Worm (Caenorhabditis elegans) whole organism, L2 larva: ENCODE results near the gene mcu-1.

Source experiments
- R02D3.7 ChIP-seq: fragments of 150-350 bp; optimal IDR thresholded peaks from 2 replicates; lab custom pipeline; 2014; ENCODE audit warnings: missing biosample characterization, missing genetic modification characterization
- egl-27 ChIP-seq: sonication (generic microtip); optimal IDR thresholded peaks from 3 replicates; lab custom pipeline; 2017; ENCODE audit warnings: missing biosample characterization, missing genetic modification reagents, missing genetic modification characterization
- fos-1 ChIP-seq: fragments of 150-350 bp; optimal IDR thresholded peaks from 2 replicates; lab custom pipeline; 2014; ENCODE audit warnings: missing biosample characterization, missing genetic modification characterization
- lin-11 ChIP-seq: fragments of 150-350 bp; sonication (generic microtip); optimal IDR thresholded peaks from 2 replicates; lab custom pipeline; 2014; ENCODE audit warnings: missing biosample characterization, missing genetic modification characterization, inconsistent platforms, mixed read lengths
- nhr-11 ChIP-seq: fragments of 150-350 bp; optimal IDR thresholded peaks from 2 replicates; lab custom pipeline; 2014; ENCODE audit warnings: missing biosample characterization, missing genetic modification characterization
- nhr-12 ChIP-seq: fragments of 150-350 bp; optimal IDR thresholded peaks from 2 replicates; lab custom pipeline; 2014; ENCODE audit warnings: missing biosample characterization, missing genetic modification characterization
- nhr-237 ChIP-seq: fragments of 150-350 bp; optimal IDR thresholded peaks from 2 replicates; lab custom pipeline; 2014; ENCODE audit warnings: missing biosample characterization, missing genetic modification characterization
- nhr-25 ChIP-seq: fragments of 150-350 bp; sonication (generic microtip); optimal IDR thresholded peaks from 3 replicates; lab custom pipeline; 2014; ENCODE audit warnings: missing biosample characterization, missing genetic modification characterization
- nhr-6 ChIP-seq: fragments of 150-350 bp; optimal IDR thresholded peaks from 2 replicates; lab custom pipeline; 2014; ENCODE audit warnings: missing biosample characterization, missing genetic modification characterization
- skn-1 ChIP-seq: sonication (generic microtip); optimal IDR thresholded peaks from 2 replicates; lab custom pipeline; 2017; ENCODE audit warnings: missing biosample characterization, missing genetic modification characterization
- snpc-4 ChIP-seq: fragments of 150-350 bp; optimal IDR thresholded peaks from 2 replicates; lab custom pipeline; 2014; ENCODE audit warnings: missing biosample characterization, missing genetic modification characterization
- unc-62 ChIP-seq: fragments of 150-350 bp; optimal IDR thresholded peaks from 2 replicates; lab custom pipeline; 2014; ENCODE audit warnings: missing biosample characterization, missing genetic modification reagents, missing genetic modification characterization
- zag-1 ChIP-seq: fragments of 150-350 bp; optimal IDR thresholded peaks from 2 replicates; lab custom pipeline; 2014; ENCODE audit warnings: missing biosample characterization, missing genetic modification characterization

ce11 chrIV:5915152-5915551 is 23.9 kb downstream of the mcu-1 start:
- TF ChIP-seq nhr-25 (tag; lab: Kevin White, UChicago) (no peak), skn-1 (tag; lab: Kevin White, UChicago) (no peak), nhr-6 (tag; lab: Kevin White, UChicago) (no peak), unc-62 (GFP tag; lab: Kevin White, UChicago) (no peak), nhr-11 (tag; lab: Kevin White, UChicago) (no peak), fos-1 (no peak), egl-27 (no peak), nhr-237 (tag; lab: Kevin White, UChicago) (no peak), snpc-4 (tag; lab: Kevin White, UChicago) (no peak), nhr-12 (tag; lab: Kevin White, UChicago) (no peak), lin-11 (tag; lab: Kevin White, UChicago) (no peak), zag-1 (peak; percentile 26), R02D3.7 (no peak)
